Fruit fly (Drosophila melanogaster) whole organism, embryonic: Measurements from ENCODE around the gene CG11307.

Experiments
- Abd-B ChIP-seq: fragments of 200-800 bp; sonication (Bioruptor generic); optimal IDR thresholded peaks from 2 replicates; lab custom pipeline; 2018; ENCODE audit warnings: missing biosample characterization, mild to moderate bottlenecking, missing genetic modification characterization, moderate library complexity
- CG10321 ChIP-seq: fragments of 200-800 bp; sonication (Bioruptor generic); IDR thresholded peaks from 2 replicates; pipeline ENCODE4 v1.3.6; 2022; ENCODE audit warnings: missing biosample characterization, missing genetic modification characterization
- CG10654 ChIP-seq: fragments of 200-800 bp; sonication (Bioruptor generic); optimal IDR thresholded peaks from 2 replicates; lab custom pipeline; 2016; ENCODE audit warnings: missing biosample characterization, missing genetic modification characterization
- CG12219 ChIP-seq: fragments of 200-800 bp; sonication (Bioruptor generic); optimal IDR thresholded peaks from 3 replicates; lab custom pipeline; 2018; ENCODE audit warnings: missing biosample characterization, mild to moderate bottlenecking, missing genetic modification characterization
- CG12299 ChIP-seq: fragments of 200-800 bp; sonication (Bioruptor generic); optimal IDR thresholded peaks from 2 replicates; lab custom pipeline; 2018; ENCODE audit warnings: missing biosample characterization, mild to moderate bottlenecking, missing genetic modification characterization
- CG12659 ChIP-seq: fragments of 200-800 bp; sonication (Bioruptor generic); optimal IDR thresholded peaks from 3 replicates; lab custom pipeline; 2017; ENCODE audit warnings: mild to moderate bottlenecking, missing biosample characterization, missing genetic modification reagents, missing genetic modification characterization
- CG12744 ChIP-seq: fragments of 200-800 bp; sonication (Bioruptor generic); optimal IDR thresholded peaks from 2 replicates; lab custom pipeline; 2016; ENCODE audit warnings: missing biosample characterization, missing genetic modification characterization
- CG14667 ChIP-seq: fragments of 200-800 bp; sonication (Bioruptor generic); IDR thresholded peaks from 2 replicates; pipeline ENCODE4 v1.3.6; 2022; ENCODE audit warnings: missing biosample characterization, missing genetic modification characterization
- CG1529 ChIP-seq: fragments of 200-800 bp; sonication (Bioruptor generic); optimal IDR thresholded peaks from 3 replicates; lab custom pipeline; 2018; ENCODE audit warnings: missing biosample characterization, missing genetic modification characterization
- CG2129 ChIP-seq: fragments of 200-800 bp; sonication (Bioruptor generic); IDR thresholded peaks from 2 replicates; pipeline ENCODE4 v1.3.6; 2022; ENCODE audit warnings: missing biosample characterization, missing genetic modification characterization; ENCODE audit not compliant: partially characterized antibody
- CG2712 ChIP-seq: fragments of 200-800 bp; optimal IDR thresholded peaks from 3 replicates; lab custom pipeline; 2019; ENCODE audit warnings: missing biosample characterization, mild to moderate bottlenecking, missing genetic modification characterization, moderate library complexity
- CG31224 ChIP-seq: fragments of 200-800 bp; sonication (Bioruptor generic); IDR thresholded peaks from 2 replicates; pipeline ENCODE4 v1.3.6; 2022; ENCODE audit warnings: missing biosample characterization, missing genetic modification characterization
- CG3163 ChIP-seq: fragments of 200-800 bp; sonication (Bioruptor generic); optimal IDR thresholded peaks from 3 replicates; lab custom pipeline; 2016; ENCODE audit warnings: missing biosample characterization, missing genetic modification characterization
- CG3838 ChIP-seq: fragments of 200-800 bp; sonication (Bioruptor generic); optimal IDR thresholded peaks from 3 replicates; lab custom pipeline; 2016; ENCODE audit warnings: missing biosample characterization, missing genetic modification characterization
- CG3995 ChIP-seq: fragments of 200-800 bp; sonication (Bioruptor generic); optimal IDR thresholded peaks from 3 replicates; lab custom pipeline; 2016; ENCODE audit warnings: missing biosample characterization, missing genetic modification characterization
- CG4282 ChIP-seq: fragments of 200-800 bp; sonication (Bioruptor generic); optimal IDR thresholded peaks from 2 replicates; lab custom pipeline; 2016; ENCODE audit warnings: missing biosample characterization, missing genetic modification characterization
- CG4617 ChIP-seq: fragments of 200-800 bp; sonication (Bioruptor generic); optimal IDR thresholded peaks from 3 replicates; lab custom pipeline; 2016; ENCODE audit warnings: missing biosample characterization, missing genetic modification characterization, borderline replicate concordance
- CG4707 ChIP-seq: fragments of 200-800 bp; sonication (Bioruptor generic); optimal IDR thresholded peaks from 2 replicates; lab custom pipeline; 2018; ENCODE audit warnings: missing biosample characterization, mild to moderate bottlenecking, missing genetic modification characterization, moderate library complexity
- CG5245 ChIP-seq: fragments of 200-800 bp; sonication (Bioruptor generic); optimal IDR thresholded peaks from 3 replicates; lab custom pipeline; 2016; ENCODE audit warnings: missing biosample characterization, missing genetic modification characterization
- CG7556 ChIP-seq: fragments of 200-800 bp; sonication (Bioruptor generic); optimal IDR thresholded peaks from 2 replicates; lab custom pipeline; 2017; ENCODE audit warnings: missing biosample characterization, mild to moderate bottlenecking, missing genetic modification characterization
- CG7745 ChIP-seq: fragments of 200-800 bp; sonication (Bioruptor generic); optimal IDR thresholded peaks from 2 replicates; lab custom pipeline; 2018; ENCODE audit warnings: missing biosample characterization, mild to moderate bottlenecking, missing genetic modification characterization, moderate library complexity
- CG7839 ChIP-seq: fragments of 200-800 bp; sonication (Bioruptor generic); optimal IDR thresholded peaks from 3 replicates; lab custom pipeline; 2018; ENCODE audit warnings: missing biosample characterization, mild to moderate bottlenecking, missing genetic modification characterization, moderate library complexity
- CG8089 ChIP-seq: fragments of 200-800 bp; sonication (Bioruptor generic); optimal IDR thresholded peaks from 3 replicates; lab custom pipeline; 2016; ENCODE audit warnings: missing biosample characterization, missing genetic modification characterization
- CG8478 ChIP-seq: fragments of >200 bp; optimal IDR thresholded peaks from 2 replicates; lab custom pipeline; 2018
- CG9609 ChIP-seq: fragments of 200-800 bp; sonication (Bioruptor generic); optimal IDR thresholded peaks from 3 replicates; lab custom pipeline; 2016; ENCODE audit warnings: missing biosample characterization, missing genetic modification characterization
- CG9797 ChIP-seq: fragments of 200-800 bp; sonication (Bioruptor generic); optimal IDR thresholded peaks from 3 replicates; lab custom pipeline; 2018; ENCODE audit warnings: missing biosample characterization, mild to moderate bottlenecking, missing genetic modification characterization
- CG9817 ChIP-seq: fragments of 200-800 bp; sonication (Bioruptor generic); optimal IDR thresholded peaks from 2 replicates; lab custom pipeline; 2018; ENCODE audit warnings: missing biosample characterization, mild to moderate bottlenecking, missing genetic modification characterization, moderate library complexity
- CHES-1-like ChIP-seq: fragments of 200-800 bp; sonication (Bioruptor generic); optimal IDR thresholded peaks from 2 replicates; lab custom pipeline; 2016; ENCODE audit warnings: missing biosample characterization, missing genetic modification characterization
- Dad ChIP-seq: fragments of 200-800 bp; sonication (Bioruptor generic); optimal IDR thresholded peaks from 3 replicates; lab custom pipeline; 2016; ENCODE audit warnings: missing biosample characterization, missing genetic modification characterization
- Dbx ChIP-seq: fragments of 200-800 bp; sonication (Bioruptor generic); IDR thresholded peaks from 3 replicates; pipeline ENCODE4 v1.3.6; 2022; ENCODE audit warnings: missing biosample characterization, missing genetic modification characterization
- HmgZ ChIP-seq: fragments of 200-800 bp; sonication (Bioruptor generic); optimal IDR thresholded peaks from 2 replicates; lab custom pipeline; 2018; ENCODE audit warnings: missing biosample characterization, mild to moderate bottlenecking, missing genetic modification characterization
- Kr ChIP-seq: fragments of 200-800 bp; sonication (Bioruptor generic); optimal IDR thresholded peaks from 2 replicates; lab custom pipeline; 2017; ENCODE audit warnings: missing biosample characterization, mild to moderate bottlenecking, missing genetic modification characterization
- NFAT ChIP-seq: fragments of 200-800 bp; sonication (Bioruptor generic); IDR thresholded peaks from 2 replicates; pipeline ENCODE4 v1.3.6; 2022; ENCODE audit warnings: missing biosample characterization, missing genetic modification characterization
- Scr ChIP-seq: fragments of 200-800 bp; sonication (Bioruptor generic); IDR thresholded peaks from 2 replicates; pipeline ENCODE4 v1.3.6; 2022; ENCODE audit warnings: missing biosample characterization, missing genetic modification characterization; ENCODE audit not compliant: partially characterized antibody
- Sox102F ChIP-seq: fragments of 200-800 bp; sonication (Bioruptor generic); optimal IDR thresholded peaks from 2 replicates; lab custom pipeline; 2018; ENCODE audit warnings: missing biosample characterization, mild to moderate bottlenecking, missing genetic modification characterization, moderate library complexity
- abd-A ChIP-seq: fragments of 200-800 bp; sonication (Bioruptor generic); optimal IDR thresholded peaks from 3 replicates; lab custom pipeline; 2019; ENCODE audit warnings: missing biosample characterization, mild to moderate bottlenecking, missing genetic modification characterization, moderate library complexity
- bsh ChIP-seq, 2 experiments: fragments of 200-800 bp; sonication (Bioruptor generic); optimal IDR thresholded peaks; 2 replicates each; lab custom pipeline; 2017 to 2018; ENCODE audit warnings: mild to moderate bottlenecking in 2 of 2, missing biosample characterization in 2 of 2, missing genetic modification characterization in 2 of 2, moderate library complexity in 1 of 2
- cas ChIP-seq: fragments of 200-800 bp; sonication (Bioruptor generic); IDR thresholded peaks from 2 replicates; pipeline ENCODE4 v1.3.6; 2022; ENCODE audit warnings: missing biosample characterization, missing genetic modification characterization
- ci ChIP-seq: fragments of 200-800 bp; sonication (Bioruptor generic); IDR thresholded peaks from 3 replicates; pipeline ENCODE4 v1.3.6; 2022; ENCODE audit warnings: missing biosample characterization, missing genetic modification characterization
- da ChIP-seq: fragments of 200-800 bp; sonication (Bioruptor generic); optimal IDR thresholded peaks from 2 replicates; lab custom pipeline; 2016; ENCODE audit warnings: missing biosample characterization, missing genetic modification characterization
- disco-r ChIP-seq: fragments of 200-800 bp; sonication (Bioruptor generic); optimal IDR thresholded peaks from 2 replicates; lab custom pipeline; 2016; ENCODE audit warnings: missing biosample characterization, missing genetic modification characterization
- dmrt11E ChIP-seq: fragments of 200-800 bp; sonication (Bioruptor generic); optimal IDR thresholded peaks from 3 replicates; lab custom pipeline; 2018; ENCODE audit warnings: missing biosample characterization, mild to moderate bottlenecking, missing genetic modification characterization, moderate library complexity
- esg ChIP-seq: fragments of 200-800 bp; sonication (Bioruptor generic); conservative IDR thresholded peaks from 2 replicates; pipeline ENCODE4 v1.3.6; 2022; ENCODE audit warnings: missing biosample characterization, missing genetic modification characterization
- fru ChIP-seq: fragments of >200 bp; optimal IDR thresholded peaks from 2 replicates; lab custom pipeline; 2017
- gem ChIP-seq: fragments of 200-800 bp; sonication (Bioruptor generic); optimal IDR thresholded peaks from 2 replicates; lab custom pipeline; 2019; ENCODE audit warnings: missing biosample characterization, mild to moderate bottlenecking, missing genetic modification characterization, moderate library complexity
- gt ChIP-seq: fragments of 200-800 bp; sonication (Bioruptor generic); IDR thresholded peaks from 2 replicates; pipeline ENCODE4 v1.3.6; 2022; ENCODE audit warnings: missing biosample characterization, missing genetic modification characterization
- hb ChIP-seq: fragments of 200-800 bp; sonication (Bioruptor generic); IDR thresholded peaks from 3 replicates; pipeline ENCODE4 v1.3.6; 2022; ENCODE audit warnings: missing biosample characterization, missing genetic modification characterization; ENCODE audit not compliant: partially characterized antibody
- kay ChIP-seq: fragments of 200-800 bp; sonication (Bioruptor generic); optimal IDR thresholded peaks from 2 replicates; lab custom pipeline; 2016; ENCODE audit warnings: missing biosample characterization, missing genetic modification characterization
- sc ChIP-seq, 3 experiments: fragments of >200 bp in 2 of 3; fragments of 200-800 bp in 1 of 3; sonication (Bioruptor generic) in 1 of 3; optimal IDR thresholded peaks; 2 replicates in 2 of 3; 3 replicates in 1 of 3; lab custom pipeline; 2017; ENCODE audit warnings: mild to moderate bottlenecking in 1 of 3, missing biosample characterization in 1 of 3, missing genetic modification characterization in 1 of 3, missing genetic modification reagents in 1 of 3
- ssp ChIP-seq: fragments of 200-800 bp; sonication (Bioruptor generic); IDR thresholded peaks from 2 replicates; pipeline ENCODE4 v1.3.6; 2022; ENCODE audit warnings: missing biosample characterization, missing genetic modification characterization
- tap ChIP-seq: fragments of 200-800 bp; optimal IDR thresholded peaks from 3 replicates; lab custom pipeline; 2019; ENCODE audit warnings: missing biosample characterization, mild to moderate bottlenecking, missing genetic modification characterization, moderate library complexity
- unc-4 ChIP-seq: fragments of 200-800 bp; sonication (Bioruptor generic); IDR thresholded peaks from 2 replicates; pipeline ENCODE4 v1.3.6; 2022; ENCODE audit warnings: missing biosample characterization, missing genetic modification characterization; ENCODE audit not compliant: partially characterized antibody

Gene CG11307

dm6 chr3L:21635208-21635607 lies 17.8 kb downstream of the CG11307 start, which contains the start of gene ORMDL (continued):
- TF ChIP-seq CG7839 (tag; lab: Kevin White, UChicago): no peak
- no peak for TF ChIP-seq CG8478 (lab: Kevin White, UChicago)
- TF ChIP-seq CHES-1-like: peak; percentile 23
- TF ChIP-seq CG3163 (GFP tag; lab: Kevin White, UChicago): no peak
- no peak for TF ChIP-seq CG4707 (GFP tag; lab: Kevin White, UChicago)
- no peak for TF ChIP-seq unc-4 (GFP tag; lab: Robert Waterston, UW)
- no peak for TF ChIP-seq CG5245
- no peak for TF ChIP-seq Dbx
- TF ChIP-seq CG12219 (GFP tag; lab: Kevin White, UChicago): no peak
- TF ChIP-seq Sox102F (GFP tag; lab: Kevin White, UChicago): no peak
- TF ChIP-seq CG3995: no peak
- TF ChIP-seq ci (GFP tag; lab: Robert Waterston, UW): 0 out of 3 replicates have a peak, but pooled peaks have one; percentile 18
- TF ChIP-seq CG2712 (tag; lab: Kevin White, UChicago): no peak
- no peak for TF ChIP-seq Dad
- no peak for TF ChIP-seq CG10654 (GFP tag; lab: Kevin White, UChicago)
- TF ChIP-seq bsh (GFP tag; optimal IDR thresholded peaks at IDR 0.05; lab: Kevin White, UChicago): no peak
- TF ChIP-seq CG8089 (GFP tag; lab: Kevin White, UChicago): no peak
- no peak for TF ChIP-seq kay (GFP tag; lab: Kevin White, UChicago)
- no peak for TF ChIP-seq CG10321 (GFP tag; lab: Robert Waterston, UW)
- no peak for TF ChIP-seq CG12744
- TF ChIP-seq CG4282 (GFP tag; lab: Kevin White, UChicago): no peak
- TF ChIP-seq tap (tag; lab: Kevin White, UChicago): no peak
- no peak for TF ChIP-seq CG9817 (tag; lab: Kevin White, UChicago)
- no peak for TF ChIP-seq fru
- TF ChIP-seq CG4617 (GFP tag; lab: Kevin White, UChicago): peak; percentile 26
- no peak for TF ChIP-seq disco-r
- TF ChIP-seq CG14667 (GFP tag; lab: Robert Waterston, UW): no peak
- TF ChIP-seq da (GFP tag; lab: Kevin White, UChicago): no peak
- no peak for TF ChIP-seq esg (GFP tag; lab: Robert Waterston, UW)
- no peak for TF ChIP-seq ssp (GFP tag; lab: Robert Waterston, UW)
- no peak for TF ChIP-seq hb (GFP tag; lab: Robert Waterston, UW)
- peak; percentile 56 for TF ChIP-seq CG9797 (GFP tag; lab: Kevin White, UChicago)
- TF ChIP-seq CG31224: no peak
- no peak for TF ChIP-seq CG12659 (GFP tag; lab: Kevin White, UChicago)
- TF ChIP-seq CG12299 (tag; lab: Kevin White, UChicago): no peak
- no peak for TF ChIP-seq CG7556 (GFP tag; lab: Kevin White, UChicago)
- TF ChIP-seq abd-A (tag; lab: Kevin White, UChicago): no peak
- no peak for TF ChIP-seq CG2129
- TF ChIP-seq NFAT (GFP tag; lab: Robert Waterston, UW): no peak
- no peak for TF ChIP-seq sc (optimal IDR thresholded peaks at IDR 0.05; lab: Kevin White, UChicago)
- TF ChIP-seq sc (GFP tag; optimal IDR thresholded peaks at IDR 0.05; lab: Kevin White, UChicago): no peak
- no peak for TF ChIP-seq Abd-B (GFP tag; lab: Kevin White, UChicago)
- TF ChIP-seq HmgZ: no peak
- TF ChIP-seq gem (tag; lab: Kevin White, UChicago): no peak
- TF ChIP-seq dmrt11E: no peak
- peak; percentile 19; the same call in 1 of the 2 replicates for TF ChIP-seq Scr
- no peak for TF ChIP-seq CG9609 (GFP tag; lab: Kevin White, UChicago)
- TF ChIP-seq CG3838 (GFP tag; lab: Kevin White, UChicago): no peak
- TF ChIP-seq gt (GFP tag; lab: Robert Waterston, UW): no peak
- no peak for TF ChIP-seq cas
- TF ChIP-seq CG7745 (tag; lab: Kevin White, UChicago): no peak
- TF ChIP-seq CG1529 (GFP tag; lab: Kevin White, UChicago): no peak
- TF ChIP-seq Kr (GFP tag; lab: Kevin White, UChicago): no peak
